Worm (Caenorhabditis elegans): ENCODE data around the gene C16A3.6.

DNA sequence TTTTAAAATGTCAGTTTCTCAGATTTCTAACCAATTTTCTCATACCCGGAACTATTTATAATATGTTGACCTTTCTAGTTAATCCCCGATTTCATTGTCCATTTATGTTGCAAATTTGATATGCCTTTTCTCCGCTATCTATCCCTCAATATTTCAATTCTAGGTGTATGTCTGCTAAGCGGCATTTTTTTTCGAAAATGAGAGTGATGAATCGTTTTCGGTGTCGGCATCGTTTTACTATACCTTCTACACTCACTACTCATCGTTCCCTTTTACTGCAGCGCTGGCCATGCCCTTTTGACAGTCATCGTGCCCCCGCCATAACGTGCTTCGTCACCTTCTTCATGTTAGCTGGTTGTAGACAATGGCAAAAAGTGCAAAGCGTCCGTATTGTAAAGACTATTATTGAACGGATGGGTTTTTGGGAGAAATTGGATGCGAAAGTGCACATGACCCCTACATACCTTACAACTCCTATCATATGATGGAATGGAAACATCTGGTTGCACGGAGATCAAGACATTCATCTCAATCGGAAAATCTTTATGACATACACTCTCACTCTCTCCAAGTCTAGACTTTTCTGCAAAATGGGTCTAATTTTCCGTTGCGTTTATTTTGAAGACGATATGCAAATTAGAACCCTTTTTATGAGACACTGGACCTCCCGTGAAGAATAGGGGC, 19.7 kb upstream of the C16A3.6 start:
- TF ChIP-seq tbx-2 (tag; optimal IDR thresholded peaks at IDR 0.05) (no peak), K02D7.2 (tag; optimal IDR thresholded peaks at IDR 0.05) (no peak), ceh-9 (tag; optimal IDR thresholded peaks at IDR 0.05) (no peak)
